Worm (Caenorhabditis elegans): ENCODE results near the gene try-14.

try-14 gene

ce11 chrX:7474968-7475433 is 20.4 kb downstream of the try-14 start, which contains the start of gene coh-1:
coh-1 (minus strand) TSS chrX:7475018.
- TF ChIP-seq hlh-11 (tag; optimal IDR thresholded peaks at IDR 0.05): peak; percentile 19
- TF ChIP-seq nhr-6 (tag; optimal IDR thresholded peaks at IDR 0.05): peak; percentile 43
- TF ChIP-seq ceh-44 (GFP tag; IDR thresholded peaks at IDR 0.05): no peak
- TF ChIP-seq mdt-29 (GFP tag; IDR thresholded peaks at IDR 0.05): no peak
- TF ChIP-seq rbr-2 (tag; optimal IDR thresholded peaks at IDR 0.05): peak; percentile 59
- TF ChIP-seq zag-1 (tag; optimal IDR thresholded peaks at IDR 0.05): no peak
- TF ChIP-seq ama-1 (optimal IDR thresholded peaks at IDR 0.05): no peak
- TF ChIP-seq nhr-76 (tag; optimal IDR thresholded peaks at IDR 0.05): no peak
- TF ChIP-seq mxl-3 (GFP tag; optimal IDR thresholded peaks at IDR 0.05): no peak
- no peak for TF ChIP-seq egl-43 (GFP tag; IDR thresholded peaks at IDR 0.05)
- TF ChIP-seq dve-1 (tag; optimal IDR thresholded peaks at IDR 0.05; ENCODE audit: insufficient read depth): peak; percentile 71
- TF ChIP-seq Y48G9A.11 (GFP tag; IDR thresholded peaks at IDR 0.05): no peak
- no peak for TF ChIP-seq nhr-48 (tag; optimal IDR thresholded peaks at IDR 0.05)
- peak; percentile 43 for TF ChIP-seq nhr-28 (tag; optimal IDR thresholded peaks at IDR 0.05)
- TF ChIP-seq madf-5 (GFP tag; IDR thresholded peaks at IDR 0.05): no peak
- TF ChIP-seq php-3 (GFP tag; IDR thresholded peaks at IDR 0.05): no peak
- no peak for TF ChIP-seq nhr-111 (GFP tag; optimal IDR thresholded peaks at IDR 0.05)
- peak in 1 of 2 experiments; percentile 82 for TF ChIP-seq unc-62 (GFP tag; optimal IDR thresholded peaks at IDR 0.05 in 1 of 2)
- no peak for TF ChIP-seq unc-62 (tag; optimal IDR thresholded peaks at IDR 0.05)
- TF ChIP-seq snpc-4 (tag; optimal IDR thresholded peaks at IDR 0.05): no peak
- no peak for TF ChIP-seq fos-1 (tag; optimal IDR thresholded peaks at IDR 0.05)
- no peak for TF ChIP-seq F10B5.3 (tag; optimal IDR thresholded peaks at IDR 0.05)
- peak in 1 of 2 experiments; percentile 7 for TF ChIP-seq hif-1 (tag; optimal IDR thresholded peaks at IDR 0.05)
- TF ChIP-seq zfp-2 (tag; optimal IDR thresholded peaks at IDR 0.05): no peak
- TF ChIP-seq vab-7 (GFP tag; IDR thresholded peaks at IDR 0.05): no peak
- no peak for TF ChIP-seq T20F7.1 (GFP tag; optimal IDR thresholded peaks at IDR 0.05)
- no peak for TF ChIP-seq T26A8.4 (GFP tag; IDR thresholded peaks at IDR 0.05)
- TF ChIP-seq nhr-25 (tag; optimal IDR thresholded peaks at IDR 0.05; ENCODE audit: borderline replicate concordance, insufficient read depth): peak; percentile 45
- no peak for TF ChIP-seq pha-4 (GFP tag; IDR thresholded peaks at IDR 0.05)
- no peak for TF ChIP-seq pha-4 (tag; optimal IDR thresholded peaks at IDR 0.05)
- no peak for TF ChIP-seq lin-1 (GFP tag; IDR thresholded peaks at IDR 0.05)
- no peak for TF ChIP-seq mxl-2 (GFP tag; conservative IDR thresholded peaks at IDR 0.05)
- peak; percentile 66 for TF ChIP-seq mes-2 (tag; optimal IDR thresholded peaks at IDR 0.05; ENCODE audit: poor library complexity, severe bottlenecking)
- no peak for TF ChIP-seq daf-16 (GFP tag; optimal IDR thresholded peaks at IDR 0.05)
- no peak for TF ChIP-seq daf-16 (tag; optimal IDR thresholded peaks at IDR 0.05)
- TF ChIP-seq skn-1 (tag; optimal IDR thresholded peaks at IDR 0.05): no peak
- TF ChIP-seq nhr-11 (tag; optimal IDR thresholded peaks at IDR 0.05): peak; percentile 2
- TF ChIP-seq ces-1 (GFP tag; optimal IDR thresholded peaks at IDR 0.05): no peak
- TF ChIP-seq ceh-62 (tag; optimal IDR thresholded peaks at IDR 0.05): no peak
- no peak for TF ChIP-seq Y75B8A.6 (GFP tag; IDR thresholded peaks at IDR 0.05)
- TF ChIP-seq lin-39 (tag; optimal IDR thresholded peaks at IDR 0.05): no peak
- peak; percentile 32 for TF ChIP-seq hlh-30 (tag; optimal IDR thresholded peaks at IDR 0.05; ENCODE audit: insufficient read depth)
- no peak for TF ChIP-seq lin-15B (tag; optimal IDR thresholded peaks at IDR 0.05)
- peak; percentile 97 for TF ChIP-seq aha-1 (tag)
- TF ChIP-seq ctbp-1 (GFP tag; IDR thresholded peaks at IDR 0.05): no peak
- TF ChIP-seq cey-2 (tag; optimal IDR thresholded peaks at IDR 0.05; ENCODE audit: borderline replicate concordance, insufficient read depth): no peak
- no peak for TF ChIP-seq lir-3 (tag; optimal IDR thresholded peaks at IDR 0.05)
- TF ChIP-seq dpl-1 (GFP tag; optimal IDR thresholded peaks at IDR 0.05): peak; percentile 51
- peak; percentile 69 for TF ChIP-seq hmg-1.1 (GFP tag; IDR thresholded peaks at IDR 0.05)
- no peak for TF ChIP-seq R02D3.7 (tag; optimal IDR thresholded peaks at IDR 0.05)
- TF ChIP-seq dmd-6 (GFP tag; IDR thresholded peaks at IDR 0.05): no peak
- no peak for TF ChIP-seq attf-4 (tag; optimal IDR thresholded peaks at IDR 0.05)
